Fruit fly (Drosophila melanogaster): ENCODE data around the gene CG34150.

Gene CG34150

dm6 chr3R:24856143-24856542 is 42.1 kb downstream of the CG34150 start, which contains the start of gene HDAC11:
HDAC11 (minus strand) TSS chr3R:24856243.
- TF ChIP-seq Hey (tag; optimal IDR thresholded peaks at IDR 0.05) (no peak), CG11504 (tag; optimal IDR thresholded peaks at IDR 0.05) (no peak), Sox102F (GFP tag; optimal IDR thresholded peaks at IDR 0.05) (no peak), Drgx (GFP tag; IDR thresholded peaks at IDR 0.05) (no peak), kah (GFP tag; optimal IDR thresholded peaks at IDR 0.05) (no peak), CG4730 (GFP tag; IDR thresholded peaks at IDR 0.05) (no peak), sens (GFP tag) (no peak), Nf-YC (tag; optimal IDR thresholded peaks at IDR 0.05) (no peak), hbn (GFP tag; IDR thresholded peaks at IDR 0.05; ENCODE audit: partially characterized antibody) (no peak), kni (GFP tag; optimal IDR thresholded peaks at IDR 0.05) (no peak), CG1603 (tag; optimal IDR thresholded peaks at IDR 0.05) (no peak), nau (GFP tag; optimal IDR thresholded peaks at IDR 0.05) (no peak), Deaf1 (tag; optimal IDR thresholded peaks at IDR 0.05) (no peak), oc (tag; optimal IDR thresholded peaks at IDR 0.05) (no peak), Atf6 (GFP tag; IDR thresholded peaks at IDR 0.05) (no peak), CG10565 (GFP tag; optimal IDR thresholded peaks at IDR 0.05) (no peak), HHEX (GFP tag; optimal IDR thresholded peaks at IDR 0.05) (no peak), Jarid2 (GFP tag; optimal IDR thresholded peaks at IDR 0.05) (no peak), phol (tag; optimal IDR thresholded peaks at IDR 0.05) (no peak)

- TF ChIP-seq Dref (GFP tag; IDR thresholded peaks at IDR 0.05) (no peak), Dbx (GFP tag; IDR thresholded peaks at IDR 0.05) (no peak), Atf6 (GFP tag; IDR thresholded peaks at IDR 0.05) (no peak), CG7987 (GFP tag; optimal IDR thresholded peaks at IDR 0.05) (no peak), ssp (GFP tag; IDR thresholded peaks at IDR 0.05) (no peak), CG10147 (GFP tag; optimal IDR thresholded peaks at IDR 0.05) (no peak), bsh (GFP tag; optimal IDR thresholded peaks at IDR 0.05) (no peak), slbo (GFP tag; IDR thresholded peaks at IDR 0.05) (no peak), gce (GFP tag; IDR thresholded peaks at IDR 0.05) (no peak), Hsf (GFP tag; optimal IDR thresholded peaks at IDR 0.05) (no peak), Usf (GFP tag; optimal IDR thresholded peaks at IDR 0.05) (no peak), NC2β (GFP tag; optimal IDR thresholded peaks at IDR 0.05) (no peak), CG33213 (GFP tag; optimal IDR thresholded peaks at IDR 0.05) (no peak), CG6854 (GFP tag; optimal IDR thresholded peaks at IDR 0.05) (no peak), crc (GFP tag; optimal IDR thresholded peaks at IDR 0.05) (no peak), Opbp (GFP tag; IDR thresholded peaks at IDR 0.05; ENCODE audit: partially characterized antibody) (no peak), CrebB (tag; optimal IDR thresholded peaks at IDR 0.05) (no peak), Eip74EF (GFP tag; optimal IDR thresholded peaks at IDR 0.05) (no peak), grn (GFP tag; optimal IDR thresholded peaks at IDR 0.05) (no peak), CG15269 (tag; optimal IDR thresholded peaks at IDR 0.05) (no peak)
Measured at dm6 chr3R:24857459-24857858, 43.4 kb downstream of the CG34150 start, which contains the start of gene CAH4. CAH4 (minus strand) TSS chr3R:24857559.

- no peak for TF ChIP-seq HLH54F (GFP tag; optimal IDR thresholded peaks at IDR 0.05)
- no peak for TF ChIP-seq wor (GFP tag; IDR thresholded peaks at IDR 0.05)
- no peak for TF ChIP-seq CG1832 (GFP tag; optimal IDR thresholded peaks at IDR 0.05)
- no peak for TF ChIP-seq dmrt11E (tag; optimal IDR thresholded peaks at IDR 0.05)
- no peak for TF ChIP-seq CG9817 (tag; optimal IDR thresholded peaks at IDR 0.05)
- TF ChIP-seq CG12104 (GFP tag; optimal IDR thresholded peaks at IDR 0.05): no peak
- TF ChIP-seq Hsf (GFP tag; optimal IDR thresholded peaks at IDR 0.05): no peak
- no peak for TF ChIP-seq lab (GFP tag; optimal IDR thresholded peaks at IDR 0.05)
- no peak for TF ChIP-seq Dbx (GFP tag; IDR thresholded peaks at IDR 0.05)
- no peak for TF ChIP-seq Lim3 (GFP tag; IDR thresholded peaks at IDR 0.05)
- no peak for TF ChIP-seq cas (GFP tag; IDR thresholded peaks at IDR 0.05)
- no peak for TF ChIP-seq luna (GFP tag; optimal IDR thresholded peaks at IDR 0.05)
- TF ChIP-seq tx (GFP tag; optimal IDR thresholded peaks at IDR 0.05): no peak
- no peak for TF ChIP-seq CG3065 (GFP tag; optimal IDR thresholded peaks at IDR 0.05)
- no peak for TF ChIP-seq bbx (GFP tag; IDR thresholded peaks at IDR 0.05; ENCODE audit: partially characterized antibody)
Measured at dm6 chr3R:24859701-24860100, 45.6 kb downstream of the CG34150 start, which contains the start of gene ppk22. ppk22 (minus strand) TSS chr3R:24859801.

All from whole organism, embryonic.